Worm (Caenorhabditis elegans): ENCODE results near the gene grd-16.

DNA sequence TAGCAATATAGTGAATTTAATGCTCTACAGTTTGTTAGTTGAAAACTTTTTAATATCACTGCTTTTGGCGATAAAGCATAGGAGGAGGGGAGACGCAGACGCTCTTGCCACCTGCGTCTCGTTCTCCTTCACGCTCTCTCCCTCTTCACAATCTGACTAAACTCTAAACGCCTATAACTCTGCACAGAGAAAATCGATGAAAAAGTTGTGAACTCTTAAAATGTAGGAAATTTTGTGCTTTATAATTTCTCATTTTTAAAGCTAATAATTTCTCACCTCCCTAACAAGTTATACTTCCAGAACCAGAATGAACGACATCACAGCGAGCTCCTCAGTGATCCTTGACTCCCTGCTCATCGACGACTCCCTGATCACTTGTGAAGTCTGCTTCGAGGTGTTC is 43.8 kb upstream of the grd-16 start, which contains the start of gene C45G7.4:
- TF ChIP-seq efl-1 (GFP tag; optimal IDR thresholded peaks at IDR 0.05): no peak
- no peak for TF ChIP-seq K12H6.12 (tag; optimal IDR thresholded peaks at IDR 0.05)

Measured in whole organism, young adult.